Fruit fly (Drosophila melanogaster) Kc167 (cell line): ENCODE data around the gene Dredd.

Experiments
- Myc ChIP-seq: fragments of >200 bp; optimal IDR thresholded peaks from 2 replicates; lab custom pipeline; 2017; ENCODE audit warnings: missing external identifiers
- Sin3A ChIP-seq: fragments of >200 bp; optimal IDR thresholded peaks from 2 replicates; lab custom pipeline; 2018; ENCODE audit warnings: missing external identifiers
- h ChIP-seq: fragments of >200 bp; optimal IDR thresholded peaks from 3 replicates; lab custom pipeline; 2018; ENCODE audit warnings: missing external identifiers
- insv ChIP-seq: fragments of >200 bp; optimal IDR thresholded peaks from 3 replicates; lab custom pipeline; 2018; ENCODE audit warnings: missing external identifiers
- psq ChIP-seq: fragments of >200 bp; optimal IDR thresholded peaks from 2 replicates; lab custom pipeline; 2017; ENCODE audit warnings: missing external identifiers
- ttk ChIP-seq: sonication (Bioruptor generic); optimal IDR thresholded peaks from 2 replicates; lab custom pipeline; 2017; ENCODE audit warnings: missing external identifiers

Gene Dredd

DNA sequence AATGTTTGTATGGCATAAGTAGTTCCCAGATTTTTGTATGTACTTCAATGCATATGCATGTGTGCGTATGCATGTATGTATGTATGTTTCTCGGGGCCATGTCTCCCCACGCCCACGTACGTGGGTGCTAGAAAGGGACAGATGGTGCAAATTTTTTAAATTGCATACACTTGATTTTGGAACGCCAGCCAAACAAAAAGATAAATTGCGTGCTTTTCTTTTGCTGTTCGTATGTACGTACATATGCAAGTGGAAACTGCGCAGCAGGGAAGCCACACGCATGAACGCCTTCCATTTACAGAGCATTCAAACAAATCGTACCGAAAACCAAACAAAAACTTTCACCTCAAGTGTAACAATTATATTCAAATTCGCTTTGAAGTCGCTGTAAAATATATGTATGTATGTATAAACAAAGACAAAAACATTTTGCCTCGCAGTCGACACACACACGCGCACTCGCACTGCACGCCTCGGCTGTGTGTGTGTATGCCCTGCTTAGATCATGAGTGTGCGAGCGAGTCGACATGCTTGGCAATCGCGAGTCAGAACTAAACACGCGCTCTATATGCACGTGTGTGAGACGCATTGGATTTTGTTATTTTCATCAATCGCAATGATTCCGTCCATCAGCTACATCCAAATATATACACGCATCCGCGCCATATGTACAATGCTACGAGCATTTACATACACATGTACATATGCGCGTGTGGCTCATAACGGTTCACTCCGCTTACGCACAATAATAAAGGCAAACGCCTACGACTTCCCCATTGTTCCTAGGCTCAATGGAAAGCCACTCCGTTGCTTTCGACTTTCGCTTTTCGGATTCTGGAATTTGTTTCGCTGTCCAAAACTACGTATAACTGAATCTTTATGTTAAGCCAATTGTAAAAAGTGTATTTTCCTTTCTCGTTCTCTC, 1.5 kb upstream of the Dredd start:
- TF ChIP-seq insv (no peak), Myc (lab: Kevin White, UChicago) (no peak), psq (no peak), h (no peak), ttk (lab: Kevin White, UChicago) (no peak), Sin3A (lab: Kevin White, UChicago) (no peak)

DNA sequence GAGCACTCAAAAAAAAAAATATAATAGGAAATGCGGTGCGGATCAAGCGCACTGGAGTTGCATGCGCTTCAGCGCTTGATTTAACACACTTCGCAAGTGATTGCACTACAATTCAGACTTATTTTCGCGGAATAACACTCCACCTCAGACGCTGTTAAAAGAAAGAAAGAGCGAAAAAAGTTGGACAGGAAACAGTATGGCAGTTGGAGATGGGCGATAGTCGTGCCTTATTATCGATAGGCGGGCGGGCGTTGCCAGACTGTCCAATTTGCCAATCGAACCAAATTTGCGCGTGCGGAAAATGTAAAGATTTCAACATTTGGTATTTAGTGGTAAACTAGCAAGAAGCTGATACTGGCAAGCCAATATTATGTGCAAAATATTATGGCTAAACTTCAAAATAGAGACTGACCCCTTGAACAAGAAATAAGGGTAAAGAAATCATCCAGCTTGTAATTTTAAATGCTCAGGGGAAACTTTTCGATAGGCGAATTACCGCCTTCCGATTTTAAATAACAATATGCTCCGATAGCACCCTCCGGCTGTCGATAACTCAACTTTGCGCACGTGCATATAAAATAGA, 6.0 kb downstream of the Dredd start, which contains the start of the genes RpL36 and Mybbp1A:
TSS of gene RpL36 (minus strand) at position 245 of the 583 bp plus-strand sequence.
TSS of gene Mybbp1A (plus strand) at position 535 of the 583 bp plus-strand sequence.
- TF ChIP-seq insv = no peak
- TF ChIP-seq psq = no peak
- TF ChIP-seq h = no peak
- no peak for TF ChIP-seq Sin3A (lab: Kevin White, UChicago)
- TF ChIP-seq Myc (lab: Kevin White, UChicago) = no peak
- no peak for TF ChIP-seq ttk (lab: Kevin White, UChicago)

DNA sequence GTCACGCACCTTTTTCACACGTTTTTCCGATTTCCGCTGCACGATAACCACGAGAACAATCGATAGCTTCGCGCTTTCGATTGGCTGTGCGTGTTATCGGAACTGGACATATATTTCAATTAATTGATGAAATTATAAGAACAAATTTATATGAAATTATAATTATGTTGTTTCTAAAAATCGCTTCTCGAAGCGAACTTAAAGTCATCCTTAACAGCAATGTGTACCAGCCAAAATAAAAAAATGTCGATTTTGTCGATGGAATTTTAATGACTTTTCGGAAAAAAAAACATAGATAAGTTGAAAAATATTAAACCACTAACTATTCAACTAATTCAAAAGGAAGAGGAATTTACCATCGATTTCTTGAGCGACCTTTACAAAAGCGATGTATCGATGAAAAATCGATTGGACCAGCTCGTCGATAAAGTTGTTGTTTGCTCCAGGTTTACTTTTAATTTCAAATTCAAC, 10.2 kb downstream of the Dredd start, which contains the start of the genes CG13364 and Hinfp:
TSS of gene CG13364 (minus strand) at position 47 of the 471 bp plus-strand sequence.
TSS of gene Hinfp (plus strand) at position 386 of the 471 bp plus-strand sequence.
- TF ChIP-seq Sin3A (lab: Kevin White, UChicago) = no peak
- TF ChIP-seq ttk (lab: Kevin White, UChicago) = no peak
- TF ChIP-seq insv = no peak
- no peak for TF ChIP-seq Myc (lab: Kevin White, UChicago)
- no peak for TF ChIP-seq psq
- TF ChIP-seq h = no peak

DNA sequence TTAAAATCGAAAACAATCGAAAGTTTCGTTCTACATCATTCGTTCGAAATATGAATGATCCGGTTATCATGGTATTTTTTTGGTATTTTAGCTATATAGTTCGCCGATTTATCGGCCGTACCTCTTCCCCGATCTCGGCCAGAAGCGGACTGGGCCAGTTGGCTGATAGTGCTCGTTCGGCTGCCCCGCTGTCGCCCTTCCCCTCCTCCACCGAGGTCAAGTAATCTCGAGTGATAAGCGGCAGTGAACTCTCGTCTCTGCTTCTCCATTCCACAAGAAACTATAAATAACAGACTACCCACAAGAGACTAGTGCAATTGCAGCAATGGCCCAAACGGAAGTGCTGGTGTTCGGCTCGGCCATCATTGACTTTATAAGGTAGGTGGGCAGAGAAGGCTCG, 12.0 kb downstream of the Dredd start, which contains the start of gene CG13369:
TSS of gene CG13369 (plus strand) at position 112 of the 400 bp plus-strand sequence.
- TF ChIP-seq h (no peak), ttk (lab: Kevin White, UChicago) (no peak), psq (no peak), Sin3A (lab: Kevin White, UChicago) (no peak), Myc (lab: Kevin White, UChicago) (no peak), insv (no peak)

DNA sequence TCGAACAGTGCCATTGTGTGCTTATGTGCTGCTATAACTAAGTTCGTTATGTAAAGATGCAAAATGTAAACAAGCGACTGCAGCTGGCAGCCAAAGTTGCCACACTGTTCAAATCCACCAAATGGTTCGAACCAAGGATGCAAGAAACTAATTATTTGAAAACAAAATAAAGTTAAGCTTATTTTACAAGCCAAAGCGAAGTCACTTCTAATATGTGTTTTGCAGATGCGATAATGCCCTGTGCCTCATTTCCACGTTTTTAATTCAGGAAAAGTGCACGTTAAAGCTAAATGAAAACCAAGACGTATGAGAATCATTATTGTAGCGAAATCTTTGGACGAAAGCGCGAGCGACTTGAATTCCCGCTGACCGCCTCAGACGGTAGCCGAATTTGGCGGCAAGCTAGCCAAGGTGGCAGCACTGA, 14.2 kb downstream of the Dredd start, which contains the start of the genes CG13365 and Vsp37A:
TSS of gene CG13365 (minus strand) at position 84 of the 424 bp plus-strand sequence.
TSS of gene Vsp37A (plus strand) at position 399 of the 424 bp plus-strand sequence.
- no peak for TF ChIP-seq h
- no peak for TF ChIP-seq psq
- TF ChIP-seq insv = no peak
- TF ChIP-seq ttk (lab: Kevin White, UChicago) = no peak
- TF ChIP-seq Sin3A (lab: Kevin White, UChicago) = no peak
- TF ChIP-seq Myc (lab: Kevin White, UChicago) = no peak

DNA sequence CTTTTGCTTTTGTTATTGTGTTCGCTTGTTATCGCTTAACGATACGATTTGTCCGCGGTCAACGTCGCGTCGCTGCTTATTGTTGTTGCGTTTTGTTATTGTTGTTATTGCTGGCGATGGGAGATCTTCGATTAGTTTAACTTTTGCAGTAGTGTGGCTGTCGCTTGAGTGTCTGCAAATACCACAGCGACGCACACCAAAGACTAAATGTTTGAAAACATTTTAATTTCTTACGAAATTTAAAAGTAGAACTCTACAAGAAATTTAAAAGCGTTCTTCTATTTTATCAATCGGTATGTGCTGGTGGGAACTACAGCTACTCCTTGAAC, 15.3 kb downstream of the Dredd start, which contains the start of gene spdi:
TSS of gene spdi (minus strand) at position 94 of the 329 bp plus-strand sequence.
- TF ChIP-seq insv = no peak
- no peak for TF ChIP-seq Myc (lab: Kevin White, UChicago)
- no peak for TF ChIP-seq psq
- no peak for TF ChIP-seq h
- TF ChIP-seq ttk (lab: Kevin White, UChicago) = no peak
- no peak for TF ChIP-seq Sin3A (lab: Kevin White, UChicago)

DNA sequence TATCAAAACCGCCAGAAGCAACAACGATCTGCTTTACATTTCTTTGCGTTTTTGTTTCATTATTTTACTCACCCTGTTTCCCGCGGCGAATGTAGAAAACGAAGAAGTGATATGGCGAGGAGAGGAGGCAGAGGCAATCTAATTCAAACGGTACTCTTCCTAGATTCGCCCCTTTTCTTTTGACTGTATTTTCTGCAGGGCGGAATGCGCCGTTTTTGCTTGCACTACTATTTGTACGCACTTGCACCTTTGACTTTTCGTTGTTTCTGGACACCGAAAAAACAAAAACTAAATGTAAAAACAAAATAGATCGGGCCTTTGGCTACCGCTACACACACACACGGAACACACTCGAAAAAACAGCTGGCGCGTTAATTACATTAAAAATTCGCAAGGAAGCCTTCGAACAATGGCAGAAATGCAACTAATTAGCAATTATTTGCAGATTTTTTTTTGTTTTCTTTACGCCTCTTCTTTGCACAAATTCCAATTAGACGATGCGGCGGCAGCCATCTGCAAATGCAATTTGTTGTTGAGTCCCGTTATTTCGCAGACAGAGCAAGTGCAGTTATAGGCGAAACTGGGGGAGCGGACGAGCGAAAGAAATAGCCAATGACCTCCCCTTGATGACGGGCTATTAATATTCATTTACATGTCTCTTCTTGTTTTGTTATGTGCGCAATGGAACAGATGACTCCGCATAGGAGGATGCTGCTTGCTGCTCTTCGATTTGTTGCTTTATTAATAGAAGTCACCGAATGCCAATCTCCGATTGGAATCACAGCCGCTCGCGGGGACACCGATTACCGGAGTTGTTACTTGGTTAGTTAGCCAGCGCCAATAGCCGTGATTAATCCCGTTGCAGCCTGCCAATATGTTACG, 15.9 kb downstream of the Dredd start:
- TF ChIP-seq ttk (lab: Kevin White, UChicago) (no peak), Sin3A (lab: Kevin White, UChicago) (no peak), h (no peak), psq (no peak), insv (no peak), Myc (lab: Kevin White, UChicago) (no peak)

DNA sequence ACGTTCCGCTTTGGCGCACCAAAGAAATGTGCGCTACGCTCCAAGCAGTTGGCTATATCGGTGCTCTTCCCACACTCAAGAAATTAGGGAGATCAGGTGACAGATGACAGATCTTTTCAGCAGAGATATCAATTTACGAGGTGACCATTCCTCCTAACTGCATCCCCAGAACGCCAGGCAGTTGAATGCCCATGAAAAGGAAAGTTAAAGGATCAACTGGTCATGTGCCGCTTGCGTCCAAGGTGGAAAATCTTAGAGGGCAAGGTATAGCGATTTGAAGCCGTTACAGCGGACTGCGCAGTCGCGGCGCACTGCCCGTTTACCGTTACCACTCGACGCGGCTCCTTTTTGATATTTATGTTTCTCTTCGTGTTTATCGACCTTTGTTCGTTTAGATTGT, 16.8 kb downstream of the Dredd start:
- no peak for TF ChIP-seq insv
- TF ChIP-seq h = no peak
- no peak for TF ChIP-seq psq
- TF ChIP-seq Sin3A (lab: Kevin White, UChicago) = no peak
- no peak for TF ChIP-seq ttk (lab: Kevin White, UChicago)
- no peak for TF ChIP-seq Myc (lab: Kevin White, UChicago)

DNA sequence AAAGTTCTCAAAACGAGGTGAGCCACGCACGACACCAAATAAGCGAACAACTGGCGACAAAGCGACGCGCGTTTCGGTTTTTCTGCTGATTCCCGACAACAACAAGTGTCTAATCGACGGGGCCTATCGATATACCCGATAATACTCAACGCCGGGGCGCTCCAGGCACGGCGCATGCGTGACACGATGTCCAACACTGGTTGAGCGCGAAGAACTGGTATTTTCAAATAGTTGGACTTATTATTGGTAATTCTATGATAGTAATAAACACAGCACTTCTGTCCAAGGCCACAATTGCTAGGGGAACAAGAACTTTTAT, 17.9 kb downstream of the Dredd start:
- TF ChIP-seq Sin3A (lab: Kevin White, UChicago) = no peak
- TF ChIP-seq h = no peak
- no peak for TF ChIP-seq ttk (lab: Kevin White, UChicago)
- no peak for TF ChIP-seq Myc (lab: Kevin White, UChicago)
- TF ChIP-seq psq = no peak
- TF ChIP-seq insv = no peak

DNA sequence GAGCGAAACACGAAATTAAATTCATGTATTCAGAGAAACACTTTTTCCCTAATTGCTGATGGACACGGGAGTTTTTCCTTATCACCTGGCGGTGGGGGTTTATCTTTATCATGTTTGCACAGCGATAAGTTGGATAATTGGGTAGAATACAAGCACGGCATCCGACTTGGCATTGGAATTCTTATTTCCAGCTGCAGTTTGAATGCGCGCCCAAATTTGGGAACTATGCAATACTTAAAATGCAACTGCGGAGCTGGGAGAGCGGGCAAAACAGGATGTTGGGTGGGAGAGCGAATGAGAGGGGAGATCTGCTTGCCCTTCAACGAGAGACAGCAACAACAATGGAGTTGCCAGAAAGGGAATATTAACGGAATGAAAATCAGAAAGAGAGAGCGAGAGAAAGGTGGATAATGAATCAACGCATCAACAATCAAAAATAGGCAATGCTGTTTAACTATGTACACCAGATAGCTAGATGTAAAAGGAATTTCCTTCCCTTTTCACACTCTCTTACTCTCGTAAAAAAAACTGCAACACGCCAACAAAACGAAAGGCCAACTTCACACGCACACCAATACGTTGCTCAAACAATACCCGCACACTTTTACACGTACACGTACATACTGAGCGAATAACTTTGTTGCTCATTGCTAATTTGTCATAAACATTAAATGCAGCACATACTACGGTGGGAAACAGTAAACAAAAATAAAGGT, 18.4 kb downstream of the Dredd start:
- TF ChIP-seq insv = no peak
- no peak for TF ChIP-seq h
- TF ChIP-seq Myc (lab: Kevin White, UChicago) = no peak
- TF ChIP-seq ttk (lab: Kevin White, UChicago) = no peak
- TF ChIP-seq Sin3A (lab: Kevin White, UChicago) = no peak
- TF ChIP-seq psq = no peak

DNA sequence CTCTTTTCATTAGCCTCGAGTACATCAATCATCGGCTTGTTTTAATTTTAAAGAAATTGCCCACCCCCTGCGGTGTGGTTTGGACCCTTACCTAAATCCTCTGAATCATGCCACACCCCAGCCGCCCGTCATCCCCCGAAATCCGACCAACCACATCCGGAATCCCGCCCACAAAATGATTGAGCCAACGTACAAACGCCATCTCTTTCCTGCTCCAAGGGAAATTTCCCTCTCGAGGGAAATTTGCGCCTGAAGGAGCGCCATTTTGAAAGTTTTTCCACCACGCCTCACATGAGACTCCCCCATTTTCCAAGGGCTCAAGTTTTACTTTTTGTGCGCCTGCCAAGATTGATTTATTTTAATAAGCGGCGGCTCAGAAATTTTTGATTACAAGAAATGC, 25.3 kb downstream of the Dredd start:
- TF ChIP-seq h = no peak
- TF ChIP-seq insv = no peak
- TF ChIP-seq psq = no peak
- TF ChIP-seq ttk (lab: Kevin White, UChicago) = no peak
- no peak for TF ChIP-seq Myc (lab: Kevin White, UChicago)
- no peak for TF ChIP-seq Sin3A (lab: Kevin White, UChicago)
